Fruit fly (Drosophila melanogaster): Measurements from ENCODE around the gene Lcp65Ab1.

Lcp65Ab1 gene

dm6 chr3L:6160514-6160913 is 11.2 kb downstream of the Lcp65Ab1 start, which contains the start of gene Cpr65Az:
Gene Cpr65Az (plus strand): TSS chr3L:6160814.
- TF ChIP-seq acj6 (GFP tag; optimal IDR thresholded peaks at IDR 0.05) (no peak), spab (GFP tag; optimal IDR thresholded peaks at IDR 0.05) (no peak), Sox15 (GFP tag; optimal IDR thresholded peaks at IDR 0.05) (no peak), CG6808 (GFP tag; optimal IDR thresholded peaks at IDR 0.05) (no peak), CG6854 (GFP tag; optimal IDR thresholded peaks at IDR 0.05) (no peak), CG6163 (GFP tag; IDR thresholded peaks at IDR 0.05) (no peak), eg (GFP tag; IDR thresholded peaks at IDR 0.05) (no peak), Hr39 (GFP tag; optimal IDR thresholded peaks at IDR 0.05) (no peak), Eip78C (GFP tag) (no peak), svp (GFP tag) (no peak), CG11762 (GFP tag; optimal IDR thresholded peaks at IDR 0.05; ENCODE audit: insufficient read depth) (no peak), OdsH (GFP tag; optimal IDR thresholded peaks at IDR 0.05) (no peak), dac (GFP tag; optimal IDR thresholded peaks at IDR 0.05) (no peak), CG11294 (GFP tag; IDR thresholded peaks at IDR 0.05) (no peak), CG1621 (tag; optimal IDR thresholded peaks at IDR 0.05) (no peak), vri (GFP tag; optimal IDR thresholded peaks at IDR 0.05) (no peak), CG8632 (GFP tag; optimal IDR thresholded peaks at IDR 0.05) (no peak), fkh (GFP tag; optimal IDR thresholded peaks at IDR 0.05) (no peak)

dm6 chr3L:6161997-6162396 is 12.6 kb downstream of the Lcp65Ab1 start:
- TF ChIP-seq Sox14 (GFP tag; optimal IDR thresholded peaks at IDR 0.05) = no peak
- TF ChIP-seq esn (GFP tag; optimal IDR thresholded peaks at IDR 0.05) = no peak
- TF ChIP-seq salr (GFP tag; optimal IDR thresholded peaks at IDR 0.05) = no peak
- TF ChIP-seq CG15336 (GFP tag; IDR thresholded peaks at IDR 0.05) = no peak
- TF ChIP-seq Blimp-1 (GFP tag; optimal IDR thresholded peaks at IDR 0.05) = no peak
- TF ChIP-seq dsx (GFP tag; optimal IDR thresholded peaks at IDR 0.05; ENCODE audit: poor library complexity, severe bottlenecking) = no peak
- no peak for TF ChIP-seq Hr38 (GFP tag; optimal IDR thresholded peaks at IDR 0.05)
- TF ChIP-seq CG10631 (GFP tag; optimal IDR thresholded peaks at IDR 0.05) = no peak
- TF ChIP-seq Lpt (GFP tag; optimal IDR thresholded peaks at IDR 0.05) = no peak
- no peak for TF ChIP-seq Met (GFP tag; optimal IDR thresholded peaks at IDR 0.05)
- TF ChIP-seq CG8119 (GFP tag; IDR thresholded peaks at IDR 0.05) = no peak
- TF ChIP-seq fd85E (GFP tag; optimal IDR thresholded peaks at IDR 0.05) = no peak
- TF ChIP-seq ss (GFP tag; optimal IDR thresholded peaks at IDR 0.05) = no peak
- TF ChIP-seq Ets21C (GFP tag; optimal IDR thresholded peaks at IDR 0.05) = no peak
- TF ChIP-seq CG7368 (GFP tag; optimal IDR thresholded peaks at IDR 0.05) = no peak
- no peak for TF ChIP-seq eg (GFP tag; IDR thresholded peaks at IDR 0.05)
- no peak for TF ChIP-seq CG3032 (tag; optimal IDR thresholded peaks at IDR 0.05)
- TF ChIP-seq CG34406 (GFP tag; optimal IDR thresholded peaks at IDR 0.05) = no peak
- no peak for TF ChIP-seq vri (GFP tag; optimal IDR thresholded peaks at IDR 0.05)

- no peak for TF ChIP-seq CG34406 (GFP tag; optimal IDR thresholded peaks at IDR 0.05)
- TF ChIP-seq net (GFP tag; optimal IDR thresholded peaks at IDR 0.05) = no peak
- TF ChIP-seq spab (GFP tag; optimal IDR thresholded peaks at IDR 0.05) = no peak
- no peak for TF ChIP-seq eg (GFP tag; IDR thresholded peaks at IDR 0.05)
- no peak for TF ChIP-seq esn (GFP tag; optimal IDR thresholded peaks at IDR 0.05)
- TF ChIP-seq Hr39 (GFP tag; optimal IDR thresholded peaks at IDR 0.05) = no peak
- TF ChIP-seq CG7368 (GFP tag; optimal IDR thresholded peaks at IDR 0.05) = no peak
- TF ChIP-seq Smox (GFP tag; optimal IDR thresholded peaks at IDR 0.05) = no peak
- no peak for TF ChIP-seq CG11902 (GFP tag; optimal IDR thresholded peaks at IDR 0.05)
- TF ChIP-seq Blimp-1 (GFP tag; optimal IDR thresholded peaks at IDR 0.05) = no peak
- TF ChIP-seq CG11294 (GFP tag; IDR thresholded peaks at IDR 0.05) = no peak
- TF ChIP-seq Ets21C (GFP tag; optimal IDR thresholded peaks at IDR 0.05) = no peak
- no peak for TF ChIP-seq CG1621 (tag; optimal IDR thresholded peaks at IDR 0.05)
- TF ChIP-seq CG9139 (GFP tag; optimal IDR thresholded peaks at IDR 0.05) = no peak
- no peak for TF ChIP-seq achi (GFP tag; optimal IDR thresholded peaks at IDR 0.05)
- TF ChIP-seq svp (GFP tag) = no peak
- TF ChIP-seq lz (GFP tag; optimal IDR thresholded peaks at IDR 0.05) = no peak
- no peak for TF ChIP-seq CG16779 (tag; optimal IDR thresholded peaks at IDR 0.05)
- no peak for TF ChIP-seq Eip78C (GFP tag)
- TF ChIP-seq CG31627 (GFP tag; optimal IDR thresholded peaks at IDR 0.05) = no peak
These were observed 13.3 kb downstream of the Lcp65Ab1 start, which contains the start of gene Prdm13 for dm6 chr3L:6162483-6163128. Gene Prdm13 (plus strand): TSS chr3L:6163127.

All from whole organism, prepupa.